Fruit fly (Drosophila melanogaster): ENCODE results near the gene CG11162.

DNA sequence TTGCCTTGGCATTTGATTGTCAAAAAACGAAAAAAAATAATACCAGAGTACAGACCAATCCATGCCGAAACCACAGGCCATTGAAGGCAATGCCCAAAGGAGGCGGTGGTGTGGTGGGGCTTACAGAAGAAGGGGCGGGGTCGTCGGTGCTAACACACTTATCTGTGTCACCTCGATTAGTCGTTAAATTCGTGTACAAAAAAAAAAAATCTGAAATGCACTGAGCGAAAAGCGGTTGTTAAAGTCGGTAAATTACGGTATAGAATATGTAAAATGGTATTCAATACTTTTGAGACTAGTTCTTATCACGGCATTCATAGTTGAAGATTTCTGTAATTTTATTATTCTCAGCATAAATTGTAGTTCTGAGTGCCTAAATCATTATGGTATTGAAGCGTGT lies 32.7 kb upstream of the CG11162 start:
- TF ChIP-seq CG33017 (tag; optimal IDR thresholded peaks at IDR 0.05) (no peak), cic (GFP tag; optimal IDR thresholded peaks at IDR 0.05) (no peak), Hr96 (GFP tag; optimal IDR thresholded peaks at IDR 0.05) (no peak), bab1 (GFP tag; optimal IDR thresholded peaks at IDR 0.05) (no peak), Clk (GFP tag; optimal IDR thresholded peaks at IDR 0.05) (no peak), CG5204 (GFP tag; optimal IDR thresholded peaks at IDR 0.05) (no peak), CG12768 (GFP tag; optimal IDR thresholded peaks at IDR 0.05) (no peak), CG1620 (GFP tag; optimal IDR thresholded peaks at IDR 0.05) (no peak), kay (GFP tag; ENCODE audit: borderline replicate concordance) (no peak)

Data from whole organism, adult.